Fruit fly (Drosophila melanogaster) Kc167 (cell line): Measurements from ENCODE around the gene Osi7.

Experiments used
- h ChIP-seq: fragments of >200 bp; optimal IDR thresholded peaks from 3 replicates; lab custom pipeline; 2018; ENCODE audit warnings: missing external identifiers
- insv ChIP-seq: fragments of >200 bp; optimal IDR thresholded peaks from 3 replicates; lab custom pipeline; 2018; ENCODE audit warnings: missing external identifiers

DNA sequence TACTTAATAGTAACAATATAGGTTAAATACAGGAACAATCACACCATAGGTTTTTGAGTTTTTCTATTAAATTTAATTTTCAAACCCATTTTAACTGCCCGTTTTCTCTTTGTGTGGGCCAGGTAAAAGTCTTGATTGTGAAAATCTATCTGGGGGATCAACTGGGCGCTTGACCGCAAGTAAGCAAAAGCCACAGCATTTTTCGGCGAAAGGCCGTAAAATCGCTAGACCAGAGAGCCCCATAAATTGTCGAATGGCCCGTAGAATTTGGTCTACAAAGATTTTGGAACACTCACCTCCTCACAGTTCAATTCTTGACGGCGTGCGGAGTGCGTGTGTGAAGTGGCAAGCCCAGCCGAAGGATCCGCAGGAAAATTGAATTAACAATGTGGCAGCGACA, 38.6 kb downstream of the Osi7 start, which contains the start of gene CG15594:
- no peak for TF ChIP-seq insv
- no peak for TF ChIP-seq h (lab: Kevin White, UChicago)
